Worm (Caenorhabditis elegans): Measurements from ENCODE around the gene ZC443.1.

The ZC443.1 gene

ce11 chrV:12759660-12760059 is 50.2 kb downstream of the ZC443.1 start, which contains the start of gene papl-1:
Gene papl-1, minus strand, starts transcription at chrV:12759760.
- TF ChIP-seq ceh-14 (tag; optimal IDR thresholded peaks at IDR 0.05) = no peak
- no peak for TF ChIP-seq dmd-4 (tag; optimal IDR thresholded peaks at IDR 0.05; ENCODE audit: borderline replicate concordance)
- no peak for TF ChIP-seq ceh-30 (tag; optimal IDR thresholded peaks at IDR 0.05)
- no peak for TF ChIP-seq tbx-7 (tag; optimal IDR thresholded peaks at IDR 0.05)
- TF ChIP-seq ceh-6 (GFP tag; optimal IDR thresholded peaks at IDR 0.05) = no peak
- TF ChIP-seq madf-2 (tag; optimal IDR thresholded peaks at IDR 0.05) = no peak
- TF ChIP-seq K09A11.1 (tag; optimal IDR thresholded peaks at IDR 0.05; ENCODE audit: insufficient read depth) = no peak
- TF ChIP-seq pqm-1 (tag; optimal IDR thresholded peaks at IDR 0.05) = no peak
